Fruit fly (Drosophila melanogaster) whole organism, embryonic: Measurements from ENCODE around the gene Lrr47.

Experiments used
- ATbp ChIP-seq: fragments of 200-800 bp; sonication (Bioruptor generic); optimal IDR thresholded peaks from 2 replicates; lab custom pipeline; 2017; ENCODE audit warnings: missing biosample characterization, mild to moderate bottlenecking, missing genetic modification characterization, missing genetic modification reagents
- Bteb2 ChIP-seq: fragments of 200-800 bp; sonication (Bioruptor generic); optimal IDR thresholded peaks from 2 replicates; lab custom pipeline; 2016; ENCODE audit warnings: missing biosample characterization, missing genetic modification characterization
- CG10209 ChIP-seq: fragments of 200-800 bp; sonication (Bioruptor generic); optimal IDR thresholded peaks from 3 replicates; lab custom pipeline; 2017; ENCODE audit warnings: missing biosample characterization, mild to moderate bottlenecking, missing genetic modification characterization, missing genetic modification reagents
- CG10979 ChIP-seq: fragments of 200-800 bp; sonication (Bioruptor generic); optimal IDR thresholded peaks from 2 replicates; lab custom pipeline; 2018; ENCODE audit warnings: missing biosample characterization, mild to moderate bottlenecking, missing genetic modification characterization, moderate library complexity
- CG11093 ChIP-seq: fragments of 200-800 bp; sonication (Bioruptor generic); IDR thresholded peaks from 3 replicates; pipeline ENCODE4 v1.3.6; 2022; ENCODE audit warnings: missing biosample characterization, missing genetic modification characterization
- CG12104 ChIP-seq: fragments of 200-800 bp; sonication (Bioruptor generic); optimal IDR thresholded peaks from 3 replicates; lab custom pipeline; 2016; ENCODE audit warnings: missing biosample characterization, missing genetic modification characterization
- CG14050 ChIP-seq: fragments of 200-800 bp; sonication (Bioruptor generic); IDR thresholded peaks from 3 replicates; pipeline ENCODE4 v1.3.6; 2022; ENCODE audit warnings: missing biosample characterization, missing genetic modification characterization
- CG15696 ChIP-seq: fragments of 200-800 bp; sonication (Bioruptor generic); optimal IDR thresholded peaks from 2 replicates; lab custom pipeline; 2019; ENCODE audit warnings: missing biosample characterization, mild to moderate bottlenecking, missing genetic modification characterization, moderate library complexity
- CG1603 ChIP-seq: fragments of 200-800 bp; sonication (Bioruptor generic); optimal IDR thresholded peaks from 2 replicates; lab custom pipeline; 2019; ENCODE audit warnings: missing biosample characterization, mild to moderate bottlenecking, missing genetic modification characterization, moderate library complexity
- CG1647 ChIP-seq: fragments of 200-800 bp; sonication (Bioruptor generic); optimal IDR thresholded peaks from 3 replicates; lab custom pipeline; 2016; ENCODE audit warnings: missing biosample characterization, missing genetic modification characterization
- CG17186 ChIP-seq: fragments of 200-800 bp; sonication (Bioruptor generic); optimal IDR thresholded peaks from 3 replicates; lab custom pipeline; 2017; ENCODE audit warnings: missing biosample characterization, missing genetic modification reagents, missing genetic modification characterization
- CG17359 ChIP-seq: fragments of 200-800 bp; sonication (Bioruptor generic); optimal IDR thresholded peaks from 3 replicates; lab custom pipeline; 2018; ENCODE audit warnings: missing biosample characterization, mild to moderate bottlenecking, missing genetic modification characterization, moderate library complexity
- CG17568 ChIP-seq: fragments of 200-800 bp; sonication (Bioruptor generic); optimal IDR thresholded peaks from 2 replicates; lab custom pipeline; 2018; ENCODE audit warnings: missing biosample characterization, mild to moderate bottlenecking, missing genetic modification characterization, moderate library complexity
- CG17802 ChIP-seq: fragments of 200-800 bp; sonication (Bioruptor generic); optimal IDR thresholded peaks from 2 replicates; lab custom pipeline; 2018; ENCODE audit warnings: missing biosample characterization, mild to moderate bottlenecking, missing genetic modification characterization, moderate library complexity
- CG17912 ChIP-seq: fragments of 200-800 bp; sonication (Bioruptor generic); optimal IDR thresholded peaks from 2 replicates; lab custom pipeline; 2018; ENCODE audit warnings: missing biosample characterization, mild to moderate bottlenecking, missing genetic modification characterization
- CG2116 ChIP-seq: fragments of 200-800 bp; sonication (Bioruptor generic); optimal IDR thresholded peaks from 3 replicates; lab custom pipeline; 2018; ENCODE audit warnings: missing biosample characterization, mild to moderate bottlenecking, missing genetic modification characterization
- CG2875 ChIP-seq: fragments of 200-800 bp; sonication (Bioruptor generic); optimal IDR thresholded peaks from 2 replicates; lab custom pipeline; 2017; ENCODE audit warnings: missing biosample characterization, mild to moderate bottlenecking, missing genetic modification characterization, missing genetic modification reagents
- CG34376 ChIP-seq: fragments of 200-800 bp; sonication (Bioruptor generic); optimal IDR thresholded peaks from 2 replicates; lab custom pipeline; 2018; ENCODE audit warnings: missing biosample characterization, mild to moderate bottlenecking, missing genetic modification characterization
- CG34422 ChIP-seq: fragments of 200-800 bp; sonication (Bioruptor generic); IDR thresholded peaks from 3 replicates; pipeline ENCODE4 v1.3.6; 2022; ENCODE audit warnings: missing biosample characterization, missing genetic modification characterization
- CG42726 ChIP-seq: fragments of 200-800 bp; sonication (Bioruptor generic); IDR thresholded peaks from 2 replicates; pipeline ENCODE4 v1.3.6; 2022; ENCODE audit warnings: missing biosample characterization, missing genetic modification characterization; ENCODE audit not compliant: partially characterized antibody
- CG4360 ChIP-seq: fragments of 200-800 bp; sonication (Bioruptor generic); IDR thresholded peaks from 2 replicates; pipeline ENCODE4 v1.3.6; 2022; ENCODE audit warnings: missing biosample characterization, missing genetic modification characterization
- CG4707 ChIP-seq: fragments of 200-800 bp; sonication (Bioruptor generic); optimal IDR thresholded peaks from 2 replicates; lab custom pipeline; 2018; ENCODE audit warnings: missing biosample characterization, mild to moderate bottlenecking, missing genetic modification characterization, moderate library complexity
- CG4854 ChIP-seq: fragments of 200-800 bp; sonication (Bioruptor generic); optimal IDR thresholded peaks from 2 replicates; lab custom pipeline; 2016; ENCODE audit warnings: missing biosample characterization, missing genetic modification characterization, inconsistent platforms
- CG5953 ChIP-seq: fragments of 200-800 bp; sonication (Bioruptor generic); IDR thresholded peaks from 2 replicates; pipeline ENCODE4 v1.3.6; 2022; ENCODE audit warnings: missing biosample characterization, missing genetic modification characterization
- CG7556 ChIP-seq: fragments of 200-800 bp; sonication (Bioruptor generic); optimal IDR thresholded peaks from 2 replicates; lab custom pipeline; 2017; ENCODE audit warnings: missing biosample characterization, mild to moderate bottlenecking, missing genetic modification characterization
- CG7839 ChIP-seq: fragments of 200-800 bp; sonication (Bioruptor generic); optimal IDR thresholded peaks from 3 replicates; lab custom pipeline; 2018; ENCODE audit warnings: missing biosample characterization, mild to moderate bottlenecking, missing genetic modification characterization, moderate library complexity
- CG8290 ChIP-seq, 3 experiments: fragments of 200-800 bp; sonication (Bioruptor generic); optimal IDR thresholded peaks; 2 replicates each; lab custom pipeline; 2016 to 2019; ENCODE audit warnings: missing biosample characterization in 3 of 3, missing genetic modification characterization in 3 of 3, mild to moderate bottlenecking in 2 of 3, moderate library complexity in 1 of 3
- CG9727 ChIP-seq: fragments of 200-800 bp; sonication (Bioruptor generic); optimal IDR thresholded peaks from 3 replicates; lab custom pipeline; 2017; ENCODE audit warnings: missing biosample characterization, mild to moderate bottlenecking, missing genetic modification characterization
- CG9797 ChIP-seq: fragments of 200-800 bp; sonication (Bioruptor generic); optimal IDR thresholded peaks from 3 replicates; lab custom pipeline; 2018; ENCODE audit warnings: missing biosample characterization, mild to moderate bottlenecking, missing genetic modification characterization
- GATAe ChIP-seq: fragments of 200-800 bp; sonication (Bioruptor generic); conservative IDR thresholded peaks from 2 replicates; pipeline ENCODE4 v1.3.6; 2022; ENCODE audit warnings: missing biosample characterization, missing genetic modification characterization
- HLH54F ChIP-seq: fragments of 200-800 bp; sonication (Bioruptor generic); optimal IDR thresholded peaks from 3 replicates; lab custom pipeline; 2016; ENCODE audit warnings: missing biosample characterization, missing genetic modification characterization
- Mes4 ChIP-seq: fragments of 200-800 bp; sonication (Bioruptor generic); optimal IDR thresholded peaks from 2 replicates; lab custom pipeline; 2016; ENCODE audit warnings: missing biosample characterization, missing genetic modification characterization
- Rx ChIP-seq: fragments of 200-800 bp; sonication (Bioruptor generic); IDR thresholded peaks from 2 replicates; pipeline ENCODE4 v1.3.6; 2022; ENCODE audit warnings: missing biosample characterization, missing genetic modification characterization
- Six4 ChIP-seq: fragments of 200-800 bp; sonication (Bioruptor generic); optimal IDR thresholded peaks from 2 replicates; lab custom pipeline; 2016; ENCODE audit warnings: missing biosample characterization, missing genetic modification characterization
- Sry-β ChIP-seq: fragments of 200-800 bp; sonication (Bioruptor generic); optimal IDR thresholded peaks from 2 replicates; lab custom pipeline; 2018; ENCODE audit warnings: missing biosample characterization, mild to moderate bottlenecking, missing genetic modification characterization, moderate library complexity
- abd-A ChIP-seq: fragments of 200-800 bp; sonication (Bioruptor generic); optimal IDR thresholded peaks from 3 replicates; lab custom pipeline; 2019; ENCODE audit warnings: missing biosample characterization, mild to moderate bottlenecking, missing genetic modification characterization, moderate library complexity
- al ChIP-seq: fragments of 200-800 bp; sonication (Bioruptor generic); IDR thresholded peaks from 2 replicates; pipeline ENCODE4 v1.3.6; 2022; ENCODE audit warnings: missing biosample characterization, missing genetic modification characterization
- ci ChIP-seq: fragments of 200-800 bp; sonication (Bioruptor generic); IDR thresholded peaks from 3 replicates; pipeline ENCODE4 v1.3.6; 2022; ENCODE audit warnings: missing biosample characterization, missing genetic modification characterization
- dati ChIP-seq: fragments of 200-800 bp; sonication (Bioruptor generic); IDR thresholded peaks from 2 replicates; pipeline ENCODE4 v1.3.6; 2022; ENCODE audit warnings: missing biosample characterization, missing genetic modification characterization
- grn ChIP-seq: fragments of 200-800 bp; sonication (Bioruptor generic); optimal IDR thresholded peaks from 3 replicates; lab custom pipeline; 2017; ENCODE audit warnings: missing biosample characterization, missing genetic modification characterization
- h ChIP-seq: fragments of >200 bp; optimal IDR thresholded peaks from 2 replicates; lab custom pipeline; 2017
- mirr ChIP-seq: fragments of 200-800 bp; sonication (Bioruptor generic); optimal IDR thresholded peaks from 3 replicates; lab custom pipeline; 2018; ENCODE audit warnings: missing biosample characterization, mild to moderate bottlenecking, missing genetic modification characterization
- odd ChIP-seq: fragments of 200-800 bp; sonication (Bioruptor generic); optimal IDR thresholded peaks from 2 replicates; lab custom pipeline; 2017; ENCODE audit warnings: missing biosample characterization, mild to moderate bottlenecking, missing genetic modification characterization
- pan ChIP-seq, 4 experiments: fragments of >200 bp in 3 of 4; fragments of 200-800 bp in 1 of 4; sonication (Bioruptor generic) in 1 of 4; optimal IDR thresholded peaks in 3 of 4; IDR thresholded peaks in 1 of 4; 2 replicates each; pipeline versions ENCODE4 v1.3.6 to Lab custom; 2017 to 2022; ENCODE audit warnings: missing biosample characterization in 2 of 4, missing genetic modification characterization in 2 of 4, mixed read lengths in 1 of 4
- sc ChIP-seq, 3 experiments: fragments of >200 bp in 2 of 3; fragments of 200-800 bp in 1 of 3; sonication (Bioruptor generic) in 1 of 3; optimal IDR thresholded peaks; 2 replicates in 2 of 3; 3 replicates in 1 of 3; lab custom pipeline; 2017; ENCODE audit warnings: mild to moderate bottlenecking in 1 of 3, missing biosample characterization in 1 of 3, missing genetic modification characterization in 1 of 3, missing genetic modification reagents in 1 of 3
- seq ChIP-seq: fragments of 200-800 bp; sonication (Bioruptor generic); IDR thresholded peaks from 2 replicates; pipeline ENCODE4 v1.3.6; 2022; ENCODE audit warnings: missing biosample characterization, missing genetic modification characterization
- slou ChIP-seq: fragments of 200-800 bp; sonication (Bioruptor generic); optimal IDR thresholded peaks from 3 replicates; lab custom pipeline; 2016; ENCODE audit warnings: missing biosample characterization, missing genetic modification characterization
- stc ChIP-seq: fragments of 200-800 bp; sonication (Bioruptor generic); IDR thresholded peaks from 2 replicates; pipeline ENCODE4 v1.3.6; 2022; ENCODE audit warnings: missing biosample characterization, missing genetic modification characterization
- tio ChIP-seq: fragments of 200-800 bp; sonication (Bioruptor generic); optimal IDR thresholded peaks from 2 replicates; lab custom pipeline; 2017; ENCODE audit warnings: missing biosample characterization, missing genetic modification characterization, inconsistent platforms
- wek ChIP-seq: fragments of 200-800 bp; sonication (Bioruptor generic); optimal IDR thresholded peaks from 3 replicates; lab custom pipeline; 2018; ENCODE audit warnings: missing biosample characterization, mild to moderate bottlenecking, missing genetic modification characterization, moderate library complexity

Gene Lrr47

DNA sequence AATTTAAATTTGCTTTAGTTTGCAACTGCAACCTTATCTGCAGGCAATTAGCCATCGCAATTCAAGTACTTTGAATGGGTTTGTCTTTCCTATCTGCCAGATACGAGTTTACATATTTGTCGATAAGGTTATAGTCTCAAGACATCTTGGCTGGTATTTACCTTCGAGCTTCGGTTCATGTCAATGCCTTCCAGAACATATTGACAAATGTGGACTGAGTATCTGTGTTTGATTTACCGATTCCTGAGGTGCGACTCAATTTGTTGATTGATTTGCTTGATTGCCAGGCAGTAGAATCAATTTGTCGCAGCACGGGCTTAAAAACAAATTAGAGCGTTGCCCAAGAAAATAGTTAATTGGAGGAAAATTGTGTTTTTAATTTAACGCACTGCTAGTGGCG is 35.7 kb downstream of the Lrr47 start (continued):
- no peak for TF ChIP-seq Rx (GFP tag; lab: Robert Waterston, UW)
- TF ChIP-seq HLH54F (GFP tag; lab: Kevin White, UChicago) = no peak
- TF ChIP-seq wek (GFP tag; lab: Kevin White, UChicago) = peak; percentile 45
- no peak for TF ChIP-seq CG34422 (GFP tag; lab: Robert Waterston, UW)
- TF ChIP-seq CG4360 (GFP tag; lab: Robert Waterston, UW) = no peak
- TF ChIP-seq CG11093 (GFP tag; lab: Robert Waterston, UW) = no peak
- TF ChIP-seq Six4 (GFP tag; lab: Kevin White, UChicago) = no peak
- TF ChIP-seq CG4854 (GFP tag; lab: Kevin White, UChicago) = no peak
- no peak for TF ChIP-seq CG34376
- no peak for TF ChIP-seq CG17912 (GFP tag; lab: Kevin White, UChicago)
- TF ChIP-seq CG7839 (tag; lab: Kevin White, UChicago) = no peak
- no peak for TF ChIP-seq CG5953
- no peak for TF ChIP-seq CG42726 (GFP tag; lab: Robert Waterston, UW)
- TF ChIP-seq h = no peak
- peak; percentile 38; the same call in 1 of the 3 replicates for TF ChIP-seq ci (GFP tag; lab: Robert Waterston, UW)
- peak; percentile 41; the same call in 1 of the 2 replicates for TF ChIP-seq seq (GFP tag; lab: Robert Waterston, UW)
- no peak for TF ChIP-seq stc (GFP tag; lab: Robert Waterston, UW)
- TF ChIP-seq CG7556 (GFP tag; lab: Kevin White, UChicago) = no peak
- TF ChIP-seq CG10979 (tag; lab: Kevin White, UChicago) = no peak
- TF ChIP-seq CG14050 = no peak
- no peak for TF ChIP-seq CG9797 (GFP tag; lab: Kevin White, UChicago)
- TF ChIP-seq Bteb2 (GFP tag; lab: Kevin White, UChicago) = no peak
- TF ChIP-seq abd-A = no peak
- no peak for TF ChIP-seq CG17802 (tag; lab: Kevin White, UChicago)
- no peak for TF ChIP-seq CG1647 (GFP tag; lab: Kevin White, UChicago)
- TF ChIP-seq Mes4 = no peak
- peak; percentile 56 for TF ChIP-seq CG17568 (GFP tag; lab: Kevin White, UChicago)
- TF ChIP-seq tio (GFP tag; lab: Kevin White, UChicago) = peak; percentile 14
- TF ChIP-seq dati (GFP tag; lab: Robert Waterston, UW) = no peak
- no peak for TF ChIP-seq CG2116 (GFP tag; lab: Kevin White, UChicago)
- TF ChIP-seq CG15696 (tag; lab: Kevin White, UChicago) = peak; percentile 82
- peak; percentile 72 for TF ChIP-seq mirr (GFP tag; lab: Kevin White, UChicago)
- TF ChIP-seq CG10209 (GFP tag; lab: Kevin White, UChicago) = peak; percentile 62
- TF ChIP-seq ATbp (GFP tag; lab: Kevin White, UChicago) = peak; percentile 33
- TF ChIP-seq Sry-β (GFP tag; lab: Kevin White, UChicago) = peak; percentile 10
- TF ChIP-seq CG12104 (GFP tag; lab: Kevin White, UChicago) = no peak
- no peak for TF ChIP-seq al (GFP tag; lab: Robert Waterston, UW)
- no peak for TF ChIP-seq GATAe (GFP tag; lab: Robert Waterston, UW)
- TF ChIP-seq CG4707 (GFP tag; lab: Kevin White, UChicago) = peak; percentile 53
- TF ChIP-seq CG17186 (GFP tag; lab: Kevin White, UChicago) = peak; percentile 8
- peak; percentile 65 for TF ChIP-seq CG9727 (GFP tag; lab: Kevin White, UChicago)
- TF ChIP-seq CG2875 (GFP tag; lab: Kevin White, UChicago) = peak; percentile 51
- peak; percentile 87 for TF ChIP-seq grn (GFP tag; lab: Kevin White, UChicago)
- TF ChIP-seq odd (GFP tag; lab: Kevin White, UChicago) = peak; percentile 36
- TF ChIP-seq slou (GFP tag; lab: Kevin White, UChicago) = no peak
- peak; percentile 20 for TF ChIP-seq CG8290 (GFP tag; optimal IDR thresholded peaks at IDR 0.05; lab: Kevin White, UChicago)
- TF ChIP-seq CG8290 (tag; optimal IDR thresholded peaks at IDR 0.05; lab: Kevin White, UChicago) = peak; percentile 59 to 61
- TF ChIP-seq pan (optimal IDR thresholded peaks at IDR 0.05; lab: Kevin White, UChicago) = no peak
- peak in 1 of 2 experiments; percentile 11 for TF ChIP-seq pan (GFP tag; optimal IDR thresholded peaks at IDR 0.05 in 1 of 2, IDR thresholded peaks at IDR 0.05 in 1 of 2)
- TF ChIP-seq CG17359 (tag; lab: Kevin White, UChicago) = peak; percentile 20
- no peak for TF ChIP-seq sc (optimal IDR thresholded peaks at IDR 0.05; lab: Kevin White, UChicago)
- peak; percentile 23 for TF ChIP-seq sc (GFP tag; optimal IDR thresholded peaks at IDR 0.05; lab: Kevin White, UChicago)
- TF ChIP-seq CG1603 (tag; lab: Kevin White, UChicago) = peak; percentile 64
